Worm (Caenorhabditis elegans): ENCODE measurements around the gene R05H5.4.

The R05H5.4 gene

DNA sequence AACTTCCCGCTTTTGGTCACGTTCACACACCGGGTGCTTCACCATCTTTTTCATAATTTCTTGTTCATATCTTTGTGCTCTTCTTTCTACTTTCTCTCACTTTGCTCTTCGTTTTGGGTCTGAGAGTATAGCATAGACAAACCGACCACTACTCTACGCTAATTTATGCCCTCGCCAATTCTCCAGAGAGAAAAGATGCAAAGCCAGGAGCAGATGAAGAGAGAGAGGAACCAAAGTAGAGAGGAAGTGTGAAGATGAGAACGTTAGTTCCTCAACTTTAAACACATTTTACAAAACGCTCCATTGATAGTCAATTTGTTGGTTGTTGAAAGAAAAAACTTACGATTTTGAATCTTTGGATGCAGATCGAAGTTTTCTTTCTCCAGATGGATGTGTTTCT is 32.1 kb downstream of the R05H5.4 start:
- no peak for TF ChIP-seq nhr-76 (tag; optimal IDR thresholded peaks at IDR 0.05)
- TF ChIP-seq efl-1 (optimal IDR thresholded peaks at IDR 0.05): no peak
- TF ChIP-seq efl-1 (GFP tag; optimal IDR thresholded peaks at IDR 0.05 in 1 of 2): peak in 1 of 2 experiments; percentile 91

- TF ChIP-seq dsc-1 (tag; optimal IDR thresholded peaks at IDR 0.05): peak; percentile 37
- TF ChIP-seq ceh-88 (GFP tag; IDR thresholded peaks at IDR 0.05): no peak
- TF ChIP-seq grh-1 (GFP tag; IDR thresholded peaks at IDR 0.05): no peak
- TF ChIP-seq hlh-17 (GFP tag; optimal IDR thresholded peaks at IDR 0.05; ENCODE audit: borderline replicate concordance): no peak
- TF ChIP-seq fkh-8 (tag; optimal IDR thresholded peaks at IDR 0.05): peak; percentile 57
- TF ChIP-seq elt-3 (tag; optimal IDR thresholded peaks at IDR 0.05): no peak
- no peak for TF ChIP-seq fkh-10 (GFP tag; optimal IDR thresholded peaks at IDR 0.05)
- no peak for TF ChIP-seq fos-1 (tag; optimal IDR thresholded peaks at IDR 0.05)
Measured at ce11 chrII:10166365-10166764, 33.4 kb downstream of the R05H5.4 start.

- TF ChIP-seq blmp-1 (tag; optimal IDR thresholded peaks at IDR 0.05) (no peak), ceh-90 (tag; optimal IDR thresholded peaks at IDR 0.05) (no peak), efl-1 (optimal IDR thresholded peaks at IDR 0.05) (no peak), efl-1 (GFP tag; optimal IDR thresholded peaks at IDR 0.05 in 1 of 2) (peak in 1 of 2 experiments; percentile 59)
Measured at ce11 chrII:10164137-10164536, 35.7 kb downstream of the R05H5.4 start.

- TF ChIP-seq fkh-8 (tag; optimal IDR thresholded peaks at IDR 0.05) (peak; percentile 63), aha-1 (tag; optimal IDR thresholded peaks at IDR 0.05) (no peak)
Measured at ce11 chrII:10162785-10163184, 37.0 kb downstream of the R05H5.4 start.

DNA sequence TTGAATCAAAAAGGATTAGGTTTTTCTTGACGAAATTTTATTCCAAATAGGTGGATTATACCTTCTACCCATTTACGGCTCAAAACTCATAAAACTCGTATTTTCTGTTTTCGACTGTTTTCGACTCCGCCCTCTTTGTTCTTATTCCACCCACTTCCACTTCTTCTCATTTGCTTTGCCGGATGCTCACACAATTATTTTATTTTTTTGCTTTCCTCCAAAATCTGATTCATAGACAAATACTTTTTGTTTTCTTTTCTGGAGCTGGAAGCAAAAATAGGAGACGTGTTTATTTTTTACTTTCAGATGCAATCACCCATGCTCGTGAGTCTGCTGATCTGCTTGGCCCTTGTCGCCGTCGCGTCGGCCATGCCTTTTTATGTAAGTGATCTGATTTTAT is 44.7 kb downstream of the R05H5.4 start, which contains the start of gene nlp-63:
nlp-63 (plus strand) TSS at position 301 of the 400 bp plus-strand sequence.
- TF ChIP-seq hlh-4 (tag; optimal IDR thresholded peaks at IDR 0.05): no peak
- TF ChIP-seq pax-3 (tag; optimal IDR thresholded peaks at IDR 0.05): no peak
- TF ChIP-seq nhr-19 (GFP tag; conservative IDR thresholded peaks at IDR 0.05): no peak
- TF ChIP-seq nhr-77 (tag; optimal IDR thresholded peaks at IDR 0.05): no peak
- no peak for TF ChIP-seq tlp-1 (tag; optimal IDR thresholded peaks at IDR 0.05)
- no peak for TF ChIP-seq fos-1 (tag; optimal IDR thresholded peaks at IDR 0.05)
- no peak for TF ChIP-seq sptf-1 (tag; optimal IDR thresholded peaks at IDR 0.05)
- TF ChIP-seq unc-86 (tag; optimal IDR thresholded peaks at IDR 0.05): no peak
- TF ChIP-seq nhr-20 (tag; optimal IDR thresholded peaks at IDR 0.05): no peak
- TF ChIP-seq ces-1 (GFP tag; optimal IDR thresholded peaks at IDR 0.05): no peak
- no peak for TF ChIP-seq mdl-1 (tag; optimal IDR thresholded peaks at IDR 0.05)
